Worm (Caenorhabditis elegans) whole organism, late embryonic: ENCODE data around the gene wrb-1.

Source experiments
- ceh-48 ChIP-seq: sonication (generic microtip); optimal IDR thresholded peaks from 2 replicates; lab custom pipeline; 2016; ENCODE audit warnings: missing genetic modification characterization, inconsistent platforms, missing compliant biosample characterization
- fkh-10 ChIP-seq: fragments of 150-350 bp; optimal IDR thresholded peaks from 2 replicates; lab custom pipeline; 2014; ENCODE audit warnings: missing biosample characterization, missing genetic modification reagents, missing genetic modification characterization
- hlh-6 ChIP-seq: sonication (generic microtip); optimal IDR thresholded peaks from 2 replicates; lab custom pipeline; 2016; ENCODE audit warnings: missing genotype, missing genetic modification characterization, missing compliant biosample characterization
- pag-3 ChIP-seq: sonication (generic microtip); optimal IDR thresholded peaks from 2 replicates; lab custom pipeline; 2016; ENCODE audit warnings: missing compliant biosample characterization, missing genetic modification characterization, borderline replicate concordance
- unc-55 ChIP-seq: sonication (generic microtip); optimal IDR thresholded peaks from 2 replicates; lab custom pipeline; 2017; ENCODE audit warnings: missing biosample characterization, missing genetic modification reagents, missing genetic modification characterization

- TF ChIP-seq hlh-6 (tag; lab: Kevin White, UChicago) (no peak), pag-3 (no peak), fkh-10 (GFP tag; lab: Kevin White, UChicago) (no peak), ceh-48 (tag; lab: Kevin White, UChicago) (no peak), unc-55 (GFP tag; lab: Kevin White, UChicago) (no peak)
Measured at ce11 chrV:1151830-1152229, 44.0 kb upstream of the wrb-1 start.
